Worm (Caenorhabditis elegans) whole organism, late embryonic: ENCODE results near the gene skp-1.

Source experiments
- F13H6.1 ChIP-seq: sonication (generic microtip); optimal IDR thresholded peaks from 2 replicates; lab custom pipeline; 2016; ENCODE audit warnings: missing genetic modification characterization, missing compliant biosample characterization
- K09A11.1 ChIP-seq: sonication (generic microtip); optimal IDR thresholded peaks from 2 replicates; lab custom pipeline; 2017; ENCODE audit warnings: antibody characterized with exemption, mild to moderate bottlenecking, missing genetic modification characterization, missing compliant biosample characterization; ENCODE audit not compliant: insufficient read depth
- T23F11.4 ChIP-seq: fragments of 200-800 bp; sonication (Bioruptor generic); optimal IDR thresholded peaks from 2 replicates; lab custom pipeline; 2018; ENCODE audit warnings: mild to moderate bottlenecking, missing genetic modification characterization, missing compliant biosample characterization
- Y22D7AL.16 ChIP-seq: sonication (generic microtip); optimal IDR thresholded peaks from 2 replicates; lab custom pipeline; 2016; ENCODE audit warnings: missing genetic modification characterization, missing compliant biosample characterization
- ceh-14 ChIP-seq: sonication (generic microtip); optimal IDR thresholded peaks from 2 replicates; lab custom pipeline; 2016; ENCODE audit warnings: missing genotype, missing genetic modification characterization, missing compliant biosample characterization
- ceh-19 ChIP-seq: fragments of 200-800 bp; sonication (Bioruptor generic); optimal IDR thresholded peaks from 2 replicates; lab custom pipeline; 2018; ENCODE audit warnings: mild to moderate bottlenecking, missing genetic modification characterization, missing compliant biosample characterization
- ceh-2 ChIP-seq: sonication (generic microtip); optimal IDR thresholded peaks from 2 replicates; lab custom pipeline; 2016; ENCODE audit warnings: missing genotype, missing genetic modification characterization, missing compliant biosample characterization
- ceh-24 ChIP-seq: sonication (generic microtip); optimal IDR thresholded peaks from 2 replicates; lab custom pipeline; 2016; ENCODE audit warnings: mild to moderate bottlenecking, missing genetic modification characterization, missing compliant biosample characterization
- ceh-30 ChIP-seq: fragments of 150-350 bp; optimal IDR thresholded peaks from 2 replicates; lab custom pipeline; 2014; ENCODE audit warnings: missing biosample characterization, missing genetic modification characterization
- ceh-31 ChIP-seq: sonication (generic microtip); optimal IDR thresholded peaks from 2 replicates; lab custom pipeline; 2016; ENCODE audit warnings: missing genetic modification characterization, missing compliant biosample characterization
- ceh-48 ChIP-seq: sonication (generic microtip); optimal IDR thresholded peaks from 2 replicates; lab custom pipeline; 2016; ENCODE audit warnings: missing genetic modification characterization, inconsistent platforms, missing compliant biosample characterization
- ceh-9 ChIP-seq: sonication (generic microtip); optimal IDR thresholded peaks from 2 replicates; lab custom pipeline; 2016; ENCODE audit warnings: mild to moderate bottlenecking, missing genetic modification characterization, inconsistent platforms, missing compliant biosample characterization
- dmd-4 ChIP-seq: sonication (generic microtip); optimal IDR thresholded peaks from 2 replicates; lab custom pipeline; 2016; ENCODE audit warnings: borderline replicate concordance, missing genetic modification characterization, missing compliant biosample characterization
- elt-2 ChIP-seq: sonication (generic microtip); optimal IDR thresholded peaks from 2 replicates; lab custom pipeline; 2016; ENCODE audit warnings: missing genetic modification reagents, missing genetic modification characterization, missing compliant biosample characterization
- elt-4 ChIP-seq: sonication (generic microtip); optimal IDR thresholded peaks from 2 replicates; lab custom pipeline; 2016; ENCODE audit warnings: missing genetic modification characterization, missing compliant biosample characterization
- eyg-1 ChIP-seq: sonication (generic microtip); optimal IDR thresholded peaks from 2 replicates; lab custom pipeline; 2016; ENCODE audit warnings: missing genotype, missing genetic modification characterization, missing compliant biosample characterization
- fax-1 ChIP-seq: sonication (generic microtip); optimal IDR thresholded peaks from 2 replicates; lab custom pipeline; 2016; ENCODE audit warnings: missing genotype, missing genetic modification characterization, missing compliant biosample characterization
- fkh-10 ChIP-seq: fragments of 150-350 bp; optimal IDR thresholded peaks from 2 replicates; lab custom pipeline; 2014; ENCODE audit warnings: missing biosample characterization, missing genetic modification reagents, missing genetic modification characterization
- gmeb-2 ChIP-seq: sonication (generic microtip); optimal IDR thresholded peaks from 2 replicates; lab custom pipeline; 2016; ENCODE audit warnings: missing genetic modification characterization, inconsistent platforms, missing compliant biosample characterization
- hlh-13 ChIP-seq: fragments of 200-800 bp; sonication (Bioruptor generic); optimal IDR thresholded peaks from 2 replicates; lab custom pipeline; 2018; ENCODE audit warnings: mild to moderate bottlenecking, missing genetic modification characterization, missing compliant biosample characterization
- hlh-15 ChIP-seq: sonication (generic microtip); optimal IDR thresholded peaks from 2 replicates; lab custom pipeline; 2016; ENCODE audit warnings: missing genetic modification characterization, missing compliant biosample characterization
- hlh-6 ChIP-seq: sonication (generic microtip); optimal IDR thresholded peaks from 2 replicates; lab custom pipeline; 2016; ENCODE audit warnings: missing genotype, missing genetic modification characterization, missing compliant biosample characterization
- lin-11 ChIP-seq: fragments of 200-800 bp; sonication (Bioruptor generic); optimal IDR thresholded peaks from 2 replicates; lab custom pipeline; 2018; ENCODE audit warnings: mild to moderate bottlenecking, missing genetic modification characterization, missing compliant biosample characterization
- mec-3 ChIP-seq: sonication (generic microtip); optimal IDR thresholded peaks from 2 replicates; lab custom pipeline; 2016; ENCODE audit warnings: borderline replicate concordance, missing genetic modification characterization, missing compliant biosample characterization
- odd-2 ChIP-seq: sonication (generic microtip); optimal IDR thresholded peaks from 2 replicates; lab custom pipeline; 2017; ENCODE audit warnings: antibody characterized with exemption, mild to moderate bottlenecking, missing genetic modification characterization, missing compliant biosample characterization
- pag-3 ChIP-seq: sonication (generic microtip); optimal IDR thresholded peaks from 2 replicates; lab custom pipeline; 2016; ENCODE audit warnings: missing compliant biosample characterization, missing genetic modification characterization, borderline replicate concordance
- pat-9 ChIP-seq: fragments of 200-800 bp; sonication (Bioruptor generic); optimal IDR thresholded peaks from 2 replicates; lab custom pipeline; 2018; ENCODE audit warnings: mild to moderate bottlenecking, missing genetic modification characterization, moderate library complexity, missing compliant biosample characterization
- pha-2 ChIP-seq: sonication (generic microtip); optimal IDR thresholded peaks from 2 replicates; lab custom pipeline; 2017; ENCODE audit warnings: mild to moderate bottlenecking, missing genetic modification characterization, missing compliant biosample characterization
- pha-4 ChIP-seq: fragments of 150-350 bp; optimal IDR thresholded peaks from 2 replicates; lab custom pipeline; 2018; ENCODE audit warnings: missing biosample characterization, missing genetic modification reagents, missing genetic modification characterization
- ref-2 ChIP-seq: sonication (generic microtip); optimal IDR thresholded peaks from 2 replicates; lab custom pipeline; 2016; ENCODE audit warnings: missing genetic modification characterization, missing compliant biosample characterization
- rnt-1 ChIP-seq: sonication (generic microtip); optimal IDR thresholded peaks from 2 replicates; lab custom pipeline; 2016; ENCODE audit warnings: missing genetic modification characterization, missing compliant biosample characterization
- sox-2 ChIP-seq: fragments of 200-800 bp; sonication (Bioruptor generic); IDR thresholded peaks from 2 replicates; pipeline ENCODE4 v1.3.6; 2022; ENCODE audit warnings: missing genetic modification reagents, missing genetic modification characterization, missing compliant biosample characterization
- sox-4 ChIP-seq: sonication (generic microtip); optimal IDR thresholded peaks from 2 replicates; lab custom pipeline; 2017; ENCODE audit warnings: mild to moderate bottlenecking, missing genetic modification characterization, inconsistent platforms, missing compliant biosample characterization
- syd-9 ChIP-seq: sonication (generic microtip); optimal IDR thresholded peaks from 2 replicates; lab custom pipeline; 2016; ENCODE audit warnings: mild to moderate bottlenecking, missing genetic modification characterization, moderate library complexity, missing compliant biosample characterization
- tbx-2 ChIP-seq: sonication (generic microtip); optimal IDR thresholded peaks from 2 replicates; lab custom pipeline; 2016; ENCODE audit warnings: missing genetic modification characterization, missing compliant biosample characterization
- tbx-7 ChIP-seq: sonication (generic microtip); optimal IDR thresholded peaks from 2 replicates; lab custom pipeline; 2016; ENCODE audit warnings: missing genotype, missing genetic modification characterization, missing compliant biosample characterization
- unc-3 ChIP-seq, 2 experiments: fragments of 200-800 bp in 1 of 2; sonication (Bioruptor generic) in 1 of 2; sonication (generic microtip) in 1 of 2; conservative IDR thresholded peaks in 1 of 2; optimal IDR thresholded peaks in 1 of 2; 2 replicates each; pipeline versions ENCODE4 v1.3.6 to Lab custom; 2016 to 2022; ENCODE audit warnings: missing compliant biosample characterization in 2 of 2, missing genetic modification characterization in 2 of 2, missing genetic modification reagents in 1 of 2
- unc-42 ChIP-seq: sonication (generic microtip); optimal IDR thresholded peaks from 2 replicates; lab custom pipeline; 2016; ENCODE audit warnings: missing genotype, missing genetic modification characterization, missing compliant biosample characterization
- unc-86 ChIP-seq: sonication (generic microtip); optimal IDR thresholded peaks from 2 replicates; lab custom pipeline; 2016; ENCODE audit warnings: missing genetic modification characterization, missing compliant biosample characterization

skp-1 gene

DNA sequence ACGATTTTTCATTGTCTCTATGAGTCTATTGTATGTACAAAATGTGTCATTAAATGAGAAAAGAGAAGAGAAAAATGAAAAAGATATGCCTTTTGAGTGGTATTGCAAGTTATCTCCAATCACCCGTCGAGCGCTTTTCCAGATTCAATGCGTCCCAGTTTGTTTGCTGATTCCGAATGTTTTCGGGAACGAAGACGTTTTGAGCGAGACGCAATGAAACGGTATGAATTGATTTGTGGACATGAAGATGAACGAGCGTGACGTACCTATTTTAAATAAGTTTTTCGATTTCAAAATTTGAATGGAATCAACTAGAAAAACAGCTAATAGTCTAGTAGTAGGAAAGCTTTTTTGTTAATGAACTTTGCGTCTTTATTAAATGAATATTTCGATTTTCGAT is 28.5 kb upstream of the skp-1 start:
- no peak for TF ChIP-seq ceh-30 (tag; lab: Kevin White, UChicago)
- no peak for TF ChIP-seq ceh-24 (tag; lab: Kevin White, UChicago)
- TF ChIP-seq pha-4, result no peak
- no peak for TF ChIP-seq unc-86 (tag; lab: Kevin White, UChicago)
- TF ChIP-seq tbx-2 (tag; lab: Kevin White, UChicago), result no peak
- no peak for TF ChIP-seq sox-2
- TF ChIP-seq mec-3 (tag; lab: Kevin White, UChicago), result no peak
- TF ChIP-seq gmeb-2 (tag; lab: Kevin White, UChicago), result no peak
- no peak for TF ChIP-seq ref-2
- no peak for TF ChIP-seq F13H6.1
- no peak for TF ChIP-seq dmd-4
- no peak for TF ChIP-seq ceh-2 (tag; lab: Kevin White, UChicago)
- TF ChIP-seq ceh-31 (tag; lab: Kevin White, UChicago), result no peak
- no peak for TF ChIP-seq tbx-7 (tag; lab: Kevin White, UChicago)
- TF ChIP-seq pat-9, result no peak
- TF ChIP-seq fkh-10 (GFP tag; lab: Kevin White, UChicago), result no peak
- TF ChIP-seq fax-1 (tag; lab: Kevin White, UChicago), result no peak
- no peak for TF ChIP-seq ceh-48 (tag; lab: Kevin White, UChicago)
- no peak for TF ChIP-seq unc-42 (tag; lab: Kevin White, UChicago)
- no peak for TF ChIP-seq pag-3 (tag; lab: Kevin White, UChicago)

DNA sequence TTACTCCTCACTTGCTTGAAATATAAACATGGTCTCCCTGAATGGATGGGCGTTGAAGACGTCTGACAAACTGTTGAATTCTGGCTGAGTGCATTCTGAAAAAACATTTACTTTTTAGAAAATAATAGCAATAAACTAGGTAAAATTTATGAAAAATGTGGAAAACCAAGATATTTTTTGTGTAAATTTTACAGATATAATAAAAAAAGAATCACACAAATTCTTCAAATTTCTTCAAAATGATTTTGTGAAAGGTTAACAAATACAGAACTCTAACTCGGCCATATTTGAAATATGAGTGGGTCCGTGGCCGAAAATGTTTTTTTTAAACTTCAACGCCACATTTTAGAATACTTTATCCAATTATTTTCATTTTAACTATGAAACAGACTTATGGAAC is 27.1 kb upstream of the skp-1 start, which contains the start of gene glb-15:
glb-15 (minus strand) TSS at position 101 of the 400 bp plus-strand sequence.
- TF ChIP-seq ceh-14 (tag; lab: Kevin White, UChicago) (no peak), mec-3 (tag; lab: Kevin White, UChicago) (no peak), sox-4 (tag; lab: Kevin White, UChicago) (no peak), hlh-13 (GFP tag; lab: Kevin White, UChicago) (no peak), ceh-9 (no peak), pha-2 (tag; lab: Kevin White, UChicago) (no peak), tbx-7 (tag; lab: Kevin White, UChicago) (no peak), elt-2 (tag; lab: Kevin White, UChicago) (no peak), elt-4 (tag; lab: Kevin White, UChicago) (no peak), unc-3 (GFP tag; conservative IDR thresholded peaks at IDR 0.05; lab: Robert Waterston, UW) (no peak), unc-3 (tag; optimal IDR thresholded peaks at IDR 0.05; lab: Kevin White, UChicago) (no peak), eyg-1 (no peak), ceh-19 (GFP tag; lab: Kevin White, UChicago) (no peak), hlh-6 (tag; lab: Kevin White, UChicago) (no peak), odd-2 (tag; lab: Kevin White, UChicago) (no peak), pha-4 (no peak), ceh-24 (tag; lab: Kevin White, UChicago) (no peak)

DNA sequence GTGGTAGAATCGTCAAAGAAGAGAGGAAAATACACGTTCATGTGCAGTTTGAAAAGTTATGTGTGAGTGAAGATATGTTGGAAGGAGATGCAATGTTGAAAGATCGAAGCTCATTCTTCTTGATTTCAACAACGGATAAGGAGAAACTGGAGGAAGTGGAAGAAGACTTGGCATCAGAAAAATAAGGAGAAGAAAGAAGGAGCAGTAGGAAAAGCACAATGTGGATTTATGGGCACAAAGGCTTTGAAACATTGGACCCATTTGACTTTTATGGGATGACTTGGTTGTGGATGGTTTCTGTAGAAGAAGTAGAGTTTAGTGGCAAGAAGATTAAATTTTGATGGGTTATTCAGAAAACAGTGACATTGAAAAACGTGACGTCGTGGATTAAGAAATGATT is 25.2 kb upstream of the skp-1 start:
- no peak for TF ChIP-seq K09A11.1 (tag; lab: Kevin White, UChicago)
- no peak for TF ChIP-seq elt-2 (tag; lab: Kevin White, UChicago)
- TF ChIP-seq ref-2, result no peak
- no peak for TF ChIP-seq syd-9 (tag; lab: Kevin White, UChicago)
- no peak for TF ChIP-seq Y22D7AL.16 (tag; lab: Kevin White, UChicago)
- no peak for TF ChIP-seq T23F11.4 (GFP tag; lab: Kevin White, UChicago)
- TF ChIP-seq ceh-9, result no peak
- TF ChIP-seq rnt-1 (tag; lab: Kevin White, UChicago), result no peak
- no peak for TF ChIP-seq lin-11 (tag; lab: Kevin White, UChicago)
- no peak for TF ChIP-seq hlh-15
